Worm (Caenorhabditis elegans) whole organism, mixed stage, embryonic: ENCODE data around the gene F15H10.5.

Experiments used
- M03D4.4 ChIP-seq: sonication (generic microtip); optimal IDR thresholded peaks from 2 replicates; lab custom pipeline; 2017; ENCODE audit warnings: mild to moderate bottlenecking, missing genetic modification characterization, missing compliant biosample characterization
- bed-3 ChIP-seq: fragments of 200-800 bp; sonication (Bioruptor generic); optimal IDR thresholded peaks from 3 replicates; lab custom pipeline; 2018; ENCODE audit warnings: mild to moderate bottlenecking, missing genetic modification characterization, moderate library complexity, missing compliant biosample characterization
- blmp-1 ChIP-seq: fragments of 150-350 bp; optimal IDR thresholded peaks from 2 replicates; lab custom pipeline; 2014; ENCODE audit warnings: missing biosample characterization, missing genetic modification characterization
- ceh-39 ChIP-seq: fragments of 150-350 bp; optimal IDR thresholded peaks from 2 replicates; lab custom pipeline; 2014; ENCODE audit warnings: missing biosample characterization, missing genetic modification characterization
- ceh-43 ChIP-seq: fragments of 200-800 bp; sonication (Bioruptor generic); optimal IDR thresholded peaks from 2 replicates; lab custom pipeline; 2018; ENCODE audit warnings: mild to moderate bottlenecking, missing genetic modification characterization, moderate library complexity, missing compliant biosample characterization
- ceh-83 ChIP-seq: fragments of 200-800 bp; sonication (Bioruptor generic); optimal IDR thresholded peaks from 2 replicates; lab custom pipeline; 2018; ENCODE audit warnings: mild to moderate bottlenecking, missing genetic modification characterization, missing compliant biosample characterization
- cnd-1 ChIP-seq: fragments of 200-800 bp; sonication (Bioruptor generic); optimal IDR thresholded peaks from 2 replicates; lab custom pipeline; 2018; ENCODE audit warnings: mild to moderate bottlenecking, missing genetic modification characterization, missing compliant biosample characterization
- elt-1 ChIP-seq: sonication (generic microtip); optimal IDR thresholded peaks from 2 replicates; lab custom pipeline; 2017; ENCODE audit warnings: missing genetic modification characterization, mild to moderate bottlenecking, missing compliant biosample characterization, antibody characterized with exemption, moderate library complexity, borderline replicate concordance; ENCODE audit not compliant: insufficient read depth
- elt-3 ChIP-seq: fragments of 150-350 bp; optimal IDR thresholded peaks from 2 replicates; lab custom pipeline; 2014; ENCODE audit warnings: missing biosample characterization, missing genetic modification characterization
- flh-1 ChIP-seq: fragments of 200-800 bp; sonication (Bioruptor generic); optimal IDR thresholded peaks from 2 replicates; lab custom pipeline; 2018; ENCODE audit warnings: mild to moderate bottlenecking, missing genetic modification characterization, moderate library complexity, missing compliant biosample characterization
- ham-2 ChIP-seq: fragments of 200-800 bp; sonication (Bioruptor generic); optimal IDR thresholded peaks from 2 replicates; lab custom pipeline; 2018; ENCODE audit warnings: mild to moderate bottlenecking, missing genetic modification characterization, missing compliant biosample characterization
- hlh-1 ChIP-seq: fragments of 150-350 bp; optimal IDR thresholded peaks from 2 replicates; lab custom pipeline; 2014; ENCODE audit warnings: missing biosample characterization, missing genetic modification reagents, missing genetic modification characterization
- lin-13 ChIP-seq: fragments of 150-350 bp; optimal IDR thresholded peaks from 2 replicates; lab custom pipeline; 2014; ENCODE audit warnings: missing biosample characterization, missing genetic modification characterization
- lin-32 ChIP-seq: fragments of 200-800 bp; sonication (Bioruptor generic); optimal IDR thresholded peaks from 2 replicates; lab custom pipeline; 2018; ENCODE audit warnings: mild to moderate bottlenecking, missing genetic modification characterization, missing compliant biosample characterization
- mab-5 ChIP-seq: fragments of 150-350 bp; optimal IDR thresholded peaks from 2 replicates; lab custom pipeline; 2014; ENCODE audit warnings: missing biosample characterization, missing genetic modification characterization
- mep-1 ChIP-seq: fragments of 150-350 bp; optimal IDR thresholded peaks from 2 replicates; lab custom pipeline; 2017; ENCODE audit warnings: missing biosample characterization, missing genetic modification reagents, missing genetic modification characterization, inconsistent platforms
- nhr-12 ChIP-seq: fragments of 150-350 bp; optimal IDR thresholded peaks from 2 replicates; lab custom pipeline; 2014; ENCODE audit warnings: missing biosample characterization, missing genetic modification characterization
- nhr-2 ChIP-seq: fragments of 150-350 bp; optimal IDR thresholded peaks from 2 replicates; lab custom pipeline; 2014; ENCODE audit warnings: missing biosample characterization, missing genetic modification characterization
- nhr-28 ChIP-seq: fragments of 150-350 bp; optimal IDR thresholded peaks from 2 replicates; lab custom pipeline; 2014; ENCODE audit warnings: missing biosample characterization, missing genetic modification characterization
- nhr-76 ChIP-seq: sonication (generic microtip); optimal IDR thresholded peaks from 2 replicates; lab custom pipeline; 2017; ENCODE audit warnings: missing biosample characterization, missing genetic modification characterization
- pha-4 ChIP-seq: fragments of 150-350 bp; optimal IDR thresholded peaks from 2 replicates; lab custom pipeline; 2018; ENCODE audit warnings: missing biosample characterization, missing genetic modification reagents, missing genetic modification characterization
- sem-2 ChIP-seq: fragments of 200-800 bp; sonication (Bioruptor generic); optimal IDR thresholded peaks from 2 replicates; lab custom pipeline; 2018; ENCODE audit warnings: mild to moderate bottlenecking, missing genetic modification characterization, missing compliant biosample characterization
- snpc-4 ChIP-seq: fragments of 150-350 bp; optimal IDR thresholded peaks from 2 replicates; lab custom pipeline; 2014; ENCODE audit warnings: missing biosample characterization, missing genetic modification characterization
- tbx-8 ChIP-seq: fragments of 200-800 bp; sonication (Bioruptor generic); optimal IDR thresholded peaks from 2 replicates; lab custom pipeline; 2018; ENCODE audit warnings: mild to moderate bottlenecking, missing genetic modification characterization, moderate library complexity, missing compliant biosample characterization
- unc-120 ChIP-seq: sonication (generic microtip); optimal IDR thresholded peaks from 2 replicates; lab custom pipeline; 2017; ENCODE audit warnings: missing genetic modification characterization, missing compliant biosample characterization; ENCODE audit not compliant: poor library complexity, severe bottlenecking
- unc-39 ChIP-seq: fragments of 150-350 bp; optimal IDR thresholded peaks from 2 replicates; lab custom pipeline; 2014; ENCODE audit warnings: missing biosample characterization, missing genetic modification characterization
- unc-62 ChIP-seq: fragments of 150-350 bp; optimal IDR thresholded peaks from 2 replicates; lab custom pipeline; 2014; ENCODE audit warnings: missing biosample characterization, missing genetic modification reagents, missing genetic modification characterization
- zip-8 ChIP-seq: fragments of 150-350 bp; optimal IDR thresholded peaks from 2 replicates; lab custom pipeline; 2014; ENCODE audit warnings: missing biosample characterization, missing genetic modification characterization
- ztf-11 ChIP-seq: fragments of 150-350 bp; optimal IDR thresholded peaks from 2 replicates; lab custom pipeline; 2014; ENCODE audit warnings: missing biosample characterization, missing genetic modification characterization

F15H10.5 gene

ce11 chrV:10410030-10410713, 8.7 kb downstream of the F15H10.5 start, which contains the start of gene F15H10.12:
TSS of gene F15H10.12 (minus strand) at chrV:10410080.
- TF ChIP-seq mab-5 (no peak), nhr-76 (tag; lab: Kevin White, UChicago) (no peak), elt-1 (no peak), ceh-39 (no peak), lin-32 (GFP tag; lab: Kevin White, UChicago) (no peak), lin-13 (tag; lab: Kevin White, UChicago) (no peak)
- TF ChIP-seq, all 35 proteins: peak for 0

- no peak for TF ChIP-seq unc-62 (GFP tag; lab: Kevin White, UChicago)
- TF ChIP-seq nhr-12 (tag; lab: Kevin White, UChicago): no peak
- no peak for TF ChIP-seq elt-1
Observed at ce11 chrV:10406313-10406712, 12.5 kb downstream of the F15H10.5 start, which contains the start of gene F15H10.7. TSS of gene F15H10.7 (minus strand) at chrV:10406413.

ce11 chrV:10404701-10405100, 14.2 kb downstream of the F15H10.5 start:
- TF ChIP-seq ztf-11 (tag; lab: Kevin White, UChicago) (no peak), tbx-8 (GFP tag; lab: Kevin White, UChicago) (no peak), elt-1 (no peak), zip-8 (tag; lab: Kevin White, UChicago) (no peak), flh-1 (GFP tag; lab: Kevin White, UChicago) (no peak), cnd-1 (no peak), ceh-83 (GFP tag; lab: Kevin White, UChicago) (no peak), lin-13 (tag; lab: Kevin White, UChicago) (no peak), elt-3 (tag; lab: Kevin White, UChicago) (no peak), mab-5 (no peak), M03D4.4 (tag; lab: Kevin White, UChicago) (no peak), sem-2 (no peak), lin-32 (GFP tag; lab: Kevin White, UChicago) (no peak), nhr-12 (tag; lab: Kevin White, UChicago) (no peak), mep-1 (no peak), ceh-43 (GFP tag; lab: Kevin White, UChicago) (no peak), unc-62 (GFP tag; lab: Kevin White, UChicago) (no peak), nhr-28 (tag; lab: Kevin White, UChicago) (no peak), ceh-39 (no peak)
- TF ChIP-seq, all 35 proteins: peak for 0

ce11 chrV:10402804-10403203, 16.1 kb downstream of the F15H10.5 start, which contains the start of gene F15H10.8:
TSS of gene F15H10.8 (minus strand) at chrV:10402904.
- TF ChIP-seq nhr-2 (tag; lab: Kevin White, UChicago): no peak

- TF ChIP-seq ham-2 (GFP tag; lab: Kevin White, UChicago): no peak
- TF ChIP-seq elt-1: no peak
- TF ChIP-seq cnd-1: no peak
- no peak for TF ChIP-seq lin-32 (GFP tag; lab: Kevin White, UChicago)
- TF ChIP-seq nhr-2 (tag; lab: Kevin White, UChicago): no peak
- no peak for TF ChIP-seq unc-39 (tag; lab: Kevin White, UChicago)
- no peak for TF ChIP-seq ztf-11 (tag; lab: Kevin White, UChicago)
- TF ChIP-seq elt-3 (tag; lab: Kevin White, UChicago): no peak
- no peak for TF ChIP-seq pha-4 (tag; lab: Kevin White, UChicago)
- no peak for TF ChIP-seq snpc-4 (tag; lab: Kevin White, UChicago)
- no peak for TF ChIP-seq hlh-1 (tag; lab: Kevin White, UChicago)
- TF ChIP-seq nhr-12 (tag; lab: Kevin White, UChicago): no peak
Observed at ce11 chrV:10399290-10399689, 19.6 kb downstream of the F15H10.5 start.

ce11 chrV:10398431-10398830, 20.4 kb downstream of the F15H10.5 start, which contains the start of gene ugt-2:
TSS of gene ugt-2 (plus strand) at chrV:10398801.
- no peak for TF ChIP-seq blmp-1
- TF ChIP-seq nhr-12 (tag; lab: Kevin White, UChicago): no peak
- TF ChIP-seq nhr-2 (tag; lab: Kevin White, UChicago): no peak
- no peak for TF ChIP-seq mep-1
- no peak for TF ChIP-seq unc-120
- TF ChIP-seq nhr-76 (tag; lab: Kevin White, UChicago): no peak
- TF ChIP-seq nhr-28 (tag; lab: Kevin White, UChicago): no peak
- no peak for TF ChIP-seq elt-1
- TF ChIP-seq bed-3: no peak
